Fruit fly (Drosophila melanogaster) whole organism: ENCODE measurements around the gene CG9132.

ENCODE experiments used
- CG8478 ChIP-seq: fragments of >200 bp; optimal IDR thresholded peaks from 2 replicates; lab custom pipeline; 2018; ENCODE audit warnings: inconsistent platforms
- Dll ChIP-seq: fragments of >200 bp; optimal IDR thresholded peaks from 2 replicates; lab custom pipeline; 2017
- pan ChIP-seq: fragments of >200 bp; optimal IDR thresholded peaks from 2 replicates; lab custom pipeline; 2017

dm6 chrX:16803299-16803698 is 2.8 kb upstream of the CG9132 start, which contains the start of the genes Rai1 and CG13005:
- TF ChIP-seq CG8478 = no peak
- TF ChIP-seq Dll (lab: Kevin White, UChicago) = no peak
- no peak for TF ChIP-seq pan (lab: Kevin White, UChicago)
